Worm (Caenorhabditis elegans): Measurements from ENCODE around the gene str-172.

- TF ChIP-seq lin-11 (tag; optimal IDR thresholded peaks at IDR 0.05) (no peak), mdl-1 (tag; optimal IDR thresholded peaks at IDR 0.05) (no peak), nhr-11 (tag; optimal IDR thresholded peaks at IDR 0.05) (no peak), sma-3 (GFP tag; optimal IDR thresholded peaks at IDR 0.05) (no peak)
Observed at ce11 chrIV:4861449-4861848, 6.1 kb downstream of the str-172 start, which contains the start of the genes Y17G9A.4 and str-173.
